1 fruit fly cellular context compared by ENCODE assay signal in genomic region chrX:1234817-1235617, dm6.
TF ChIP-seq lines count a peak whose summit lies in the region.

No protein-coding gene starts in this region.

TF ChIP-seq in whole organism, embryonic, 481 proteins besides CTCF, POLR2A, EP300 and RAD21 (continued from another document and continues in another):
- TF ChIP-seq CG10654 (GFP tag; optimal IDR thresholded peaks at IDR 0.05; lab: Kevin White, UChicago) = peak; percentile 57
- TF ChIP-seq Sin3A (optimal IDR thresholded peaks at IDR 0.05; lab: Kevin White, UChicago) = no peak
- peak; percentile 83 for TF ChIP-seq CG9727 (GFP tag; optimal IDR thresholded peaks at IDR 0.05; lab: Kevin White, UChicago)
- peak; percentile 48 for TF ChIP-seq run (tag; optimal IDR thresholded peaks at IDR 0.05; lab: Kevin White, UChicago)
- no peak for TF ChIP-seq dimm (GFP tag; IDR thresholded peaks at IDR 0.05; lab: Robert Waterston, UW)
- TF ChIP-seq tio (GFP tag; optimal IDR thresholded peaks at IDR 0.05; lab: Kevin White, UChicago) = peak; percentile 51
- TF ChIP-seq CG17912 (GFP tag; optimal IDR thresholded peaks at IDR 0.05; lab: Kevin White, UChicago) = no peak
- no peak for TF ChIP-seq ac (GFP tag; optimal IDR thresholded peaks at IDR 0.05; lab: Kevin White, UChicago)
- TF ChIP-seq CG6689 (GFP tag; IDR thresholded peaks at IDR 0.05; lab: Robert Waterston, UW) = peak; percentile 82
- no peak for TF ChIP-seq abd-A (tag; optimal IDR thresholded peaks at IDR 0.05; lab: Kevin White, UChicago)
- peak; percentile 71 for TF ChIP-seq CG11398 (GFP tag; optimal IDR thresholded peaks at IDR 0.05; lab: Kevin White, UChicago)
- TF ChIP-seq CG11247 (GFP tag; IDR thresholded peaks at IDR 0.05; lab: Robert Waterston, UW) = peak; percentile 76
- peak; percentile 81 for TF ChIP-seq CG17359 (tag; optimal IDR thresholded peaks at IDR 0.05; lab: Kevin White, UChicago)
- peak; percentile 56 for TF ChIP-seq Bdp1 (GFP tag; optimal IDR thresholded peaks at IDR 0.05; lab: Kevin White, UChicago)
- peak; percentile 4 for TF ChIP-seq Bteb2 (GFP tag; optimal IDR thresholded peaks at IDR 0.05; lab: Kevin White, UChicago)
- TF ChIP-seq CG2875 (GFP tag; optimal IDR thresholded peaks at IDR 0.05; lab: Kevin White, UChicago) = peak; percentile 55
- TF ChIP-seq PHDP (tag; optimal IDR thresholded peaks at IDR 0.05; lab: Kevin White, UChicago) = peak; percentile 85
- peak; percentile 43 for TF ChIP-seq CG12942 (GFP tag; optimal IDR thresholded peaks at IDR 0.05; lab: Kevin White, UChicago)
- peak; percentile 64; the same call in 1 of the 3 replicates for TF ChIP-seq jigr1 (GFP tag; IDR thresholded peaks at IDR 0.05; lab: Robert Waterston, UW)
- peak; percentile 71 for TF ChIP-seq NFAT (GFP tag; IDR thresholded peaks at IDR 0.05; lab: Robert Waterston, UW)
- TF ChIP-seq hth (optimal IDR thresholded peaks at IDR 0.05; lab: Kevin White, UChicago) = no peak
- TF ChIP-seq CG17186 (GFP tag; optimal IDR thresholded peaks at IDR 0.05; lab: Kevin White, UChicago) = peak; percentile 26
- TF ChIP-seq aop (GFP tag; IDR thresholded peaks at IDR 0.05; lab: Robert Waterston, UW) = peak; percentile 72; the same call in 1 of the 2 replicates
- TF ChIP-seq CG2116 (GFP tag; optimal IDR thresholded peaks at IDR 0.05; lab: Kevin White, UChicago) = no peak
- 0 out of 2 replicates have a peak, but pooled peaks have one; percentile 28 for TF ChIP-seq wdn (GFP tag; IDR thresholded peaks at IDR 0.05; lab: Robert Waterston, UW)
- TF ChIP-seq CG34376 (GFP tag; optimal IDR thresholded peaks at IDR 0.05; lab: Kevin White, UChicago) = no peak
- peak; percentile 68 for TF ChIP-seq trem (tag; optimal IDR thresholded peaks at IDR 0.05; lab: Kevin White, UChicago)
- TF ChIP-seq tgo (GFP tag; IDR thresholded peaks at IDR 0.05; lab: Robert Waterston, UW) = peak; percentile 77
- TF ChIP-seq Oaz (GFP tag; IDR thresholded peaks at IDR 0.05; lab: Robert Waterston, UW) = peak; percentile 75
- TF ChIP-seq MTF-1 (GFP tag; optimal IDR thresholded peaks at IDR 0.05; lab: Kevin White, UChicago; ENCODE audit: borderline replicate concordance) = peak; percentile 47
- peak; percentile 81 for TF ChIP-seq CG10366 (GFP tag; IDR thresholded peaks at IDR 0.05; lab: Robert Waterston, UW)
- peak; percentile 60 for TF ChIP-seq vfl (GFP tag; optimal IDR thresholded peaks at IDR 0.05; lab: Kevin White, UChicago)
- peak; percentile 60 for TF ChIP-seq Six4 (GFP tag; optimal IDR thresholded peaks at IDR 0.05; lab: Kevin White, UChicago)
- peak; percentile 80 for TF ChIP-seq CG18476 (GFP tag; optimal IDR thresholded peaks at IDR 0.05; lab: Kevin White, UChicago)
- TF ChIP-seq CG2129 (GFP tag; IDR thresholded peaks at IDR 0.05; lab: Robert Waterston, UW; ENCODE audit: partially characterized antibody) = peak; percentile 50
- peak; percentile 67 for TF ChIP-seq CG17568 (GFP tag; optimal IDR thresholded peaks at IDR 0.05; lab: Kevin White, UChicago)
- peak; percentile 83 for TF ChIP-seq Ssrp (tag; optimal IDR thresholded peaks at IDR 0.05; lab: Kevin White, UChicago)
- TF ChIP-seq jing (GFP tag; optimal IDR thresholded peaks at IDR 0.05; lab: Kevin White, UChicago) = peak; percentile 69
- TF ChIP-seq CG12155 (GFP tag; optimal IDR thresholded peaks at IDR 0.05; lab: Kevin White, UChicago) = peak; percentile 50
- peak; percentile 13 for TF ChIP-seq CG6765 (GFP tag; optimal IDR thresholded peaks at IDR 0.05; lab: Kevin White, UChicago)
- peak in 1 of 2 experiments; percentile 69 for TF ChIP-seq Eip74EF (GFP tag; optimal IDR thresholded peaks at IDR 0.05; lab: Kevin White, UChicago)
- peak; percentile 61 for TF ChIP-seq CG3281 (GFP tag; optimal IDR thresholded peaks at IDR 0.05; lab: Kevin White, UChicago)
- TF ChIP-seq Oli (tag; optimal IDR thresholded peaks at IDR 0.05; lab: Kevin White, UChicago) = peak; percentile 85
- TF ChIP-seq gfzf (GFP tag; optimal IDR thresholded peaks at IDR 0.05; lab: Kevin White, UChicago) = no peak
- peak; percentile 79 for TF ChIP-seq CG10267 (tag; optimal IDR thresholded peaks at IDR 0.05; lab: Kevin White, UChicago)
- peak; percentile 46; the same call in 1 of the 2 replicates for TF ChIP-seq MBD-R2 (GFP tag; IDR thresholded peaks at IDR 0.05; lab: Robert Waterston, UW)
- TF ChIP-seq CG6654 (GFP tag; optimal IDR thresholded peaks at IDR 0.05; lab: Kevin White, UChicago) = peak; percentile 68
- TF ChIP-seq stc (GFP tag; IDR thresholded peaks at IDR 0.05; lab: Robert Waterston, UW) = peak; percentile 73
- TF ChIP-seq zf30C (GFP tag; optimal IDR thresholded peaks at IDR 0.05; lab: Kevin White, UChicago) = no peak
- peak; percentile 80 for TF ChIP-seq ara (GFP tag; IDR thresholded peaks at IDR 0.05; lab: Robert Waterston, UW)
- peak; percentile 73 for TF ChIP-seq B-H1 (GFP tag; IDR thresholded peaks at IDR 0.05; lab: Robert Waterston, UW)
- TF ChIP-seq ewg (GFP tag; optimal IDR thresholded peaks at IDR 0.05; lab: Kevin White, UChicago) = peak; percentile 88
- TF ChIP-seq Asciz (GFP tag; optimal IDR thresholded peaks at IDR 0.05; lab: Kevin White, UChicago) = peak; percentile 68
- peak; percentile 53 for TF ChIP-seq en (GFP tag; optimal IDR thresholded peaks at IDR 0.05; lab: Kevin White, UChicago)
- TF ChIP-seq gro (GFP tag; optimal IDR thresholded peaks at IDR 0.05; lab: Kevin White, UChicago) = peak; percentile 48
- peak; percentile 71 for TF ChIP-seq tx (GFP tag; optimal IDR thresholded peaks at IDR 0.05; lab: Kevin White, UChicago)
- peak; percentile 34 for TF ChIP-seq emc (GFP tag; optimal IDR thresholded peaks at IDR 0.05; lab: Kevin White, UChicago)
- peak in 1 of 2 experiments; percentile 38 for TF ChIP-seq crp (GFP tag; optimal IDR thresholded peaks at IDR 0.05; lab: Kevin White, UChicago)
- TF ChIP-seq gce (GFP tag; IDR thresholded peaks at IDR 0.05; lab: Robert Waterston, UW) = peak; percentile 75; the same call in 2 of the 3 replicates
- TF ChIP-seq CG9932 (GFP tag; IDR thresholded peaks at IDR 0.05; lab: Robert Waterston, UW) = peak; percentile 62
- no peak for TF ChIP-seq zen2 (GFP tag; IDR thresholded peaks at IDR 0.05; lab: Robert Waterston, UW; ENCODE audit: partially characterized antibody)
- peak; percentile 82 for TF ChIP-seq psq (GFP tag; optimal IDR thresholded peaks at IDR 0.05; lab: Kevin White, UChicago)
- TF ChIP-seq croc (GFP tag; conservative IDR thresholded peaks at IDR 0.05; lab: Robert Waterston, UW) = peak; percentile 68
- peak; percentile 82 for TF ChIP-seq CG17361 (GFP tag; IDR thresholded peaks at IDR 0.05; lab: Robert Waterston, UW)
- peak; percentile 47; the same call in 1 of the 2 replicates for TF ChIP-seq Ravus (GFP tag; IDR thresholded peaks at IDR 0.05; lab: Robert Waterston, UW)
- TF ChIP-seq Drgx (GFP tag; IDR thresholded peaks at IDR 0.05; lab: Robert Waterston, UW) = peak; percentile 87
- TF ChIP-seq grau (tag; optimal IDR thresholded peaks at IDR 0.05; lab: Kevin White, UChicago) = peak; percentile 84
- no peak for TF ChIP-seq Bgb (GFP tag; IDR thresholded peaks at IDR 0.05; lab: Robert Waterston, UW; ENCODE audit: partially characterized antibody)
- peak; percentile 74 for TF ChIP-seq Mrtf (GFP tag; IDR thresholded peaks at IDR 0.05; lab: Robert Waterston, UW)
- peak; percentile 75 for TF ChIP-seq Dad (GFP tag; optimal IDR thresholded peaks at IDR 0.05; lab: Kevin White, UChicago)
- peak; percentile 77 for TF ChIP-seq CG8765 (GFP tag; IDR thresholded peaks at IDR 0.05; lab: Robert Waterston, UW)
- no peak for TF ChIP-seq CG7963 (GFP tag; IDR thresholded peaks at IDR 0.05; lab: Robert Waterston, UW; ENCODE audit: partially characterized antibody)
- peak; percentile 82 for TF ChIP-seq ase (GFP tag; IDR thresholded peaks at IDR 0.05; lab: Robert Waterston, UW)
- TF ChIP-seq Ets97D (GFP tag; optimal IDR thresholded peaks at IDR 0.05; lab: Kevin White, UChicago) = peak; percentile 8
- TF ChIP-seq Doc2 (GFP tag; IDR thresholded peaks at IDR 0.05; lab: Robert Waterston, UW) = 0 out of 2 replicates have a peak, but pooled peaks have one; percentile 46
- TF ChIP-seq gem (tag; optimal IDR thresholded peaks at IDR 0.05; lab: Kevin White, UChicago) = peak; percentile 89
- TF ChIP-seq Abd-B (GFP tag; optimal IDR thresholded peaks at IDR 0.05; lab: Kevin White, UChicago) = peak; percentile 75
- 0 out of 4 replicates have a peak, but pooled peaks have one; percentile 55 for TF ChIP-seq chinmo (GFP tag; IDR thresholded peaks at IDR 0.05; lab: Robert Waterston, UW; ENCODE audit: partially characterized antibody)
- no peak for TF ChIP-seq lov (optimal IDR thresholded peaks at IDR 0.05; lab: Kevin White, UChicago)
- TF ChIP-seq lov (GFP tag; IDR thresholded peaks at IDR 0.05; lab: Robert Waterston, UW) = peak; percentile 85
- peak; percentile 67 for TF ChIP-seq Chrac-16 (GFP tag; optimal IDR thresholded peaks at IDR 0.05; lab: Kevin White, UChicago)
- peak; percentile 30 for TF ChIP-seq TFAM (GFP tag; optimal IDR thresholded peaks at IDR 0.05; lab: Kevin White, UChicago)
- peak; percentile 45 for TF ChIP-seq Max (GFP tag; optimal IDR thresholded peaks at IDR 0.05; lab: Kevin White, UChicago)
- TF ChIP-seq CG7839 (tag; optimal IDR thresholded peaks at IDR 0.05; lab: Kevin White, UChicago) = peak; percentile 86
- TF ChIP-seq sqz (GFP tag; optimal IDR thresholded peaks at IDR 0.05; lab: Kevin White, UChicago) = no peak
- TF ChIP-seq Sry-β (GFP tag; optimal IDR thresholded peaks at IDR 0.05; lab: Kevin White, UChicago) = peak; percentile 1
- TF ChIP-seq HmgZ (tag; optimal IDR thresholded peaks at IDR 0.05; lab: Kevin White, UChicago) = peak; percentile 77
- TF ChIP-seq Taf1 (GFP tag; IDR thresholded peaks at IDR 0.05; lab: Robert Waterston, UW) = peak; percentile 62; the same call in 1 of the 2 replicates
- TF ChIP-seq maf-S (GFP tag; optimal IDR thresholded peaks at IDR 0.05; lab: Kevin White, UChicago) = peak; percentile 34
- peak; percentile 67 for TF ChIP-seq al (GFP tag; IDR thresholded peaks at IDR 0.05; lab: Robert Waterston, UW)
- TF ChIP-seq Hey (tag; optimal IDR thresholded peaks at IDR 0.05; lab: Kevin White, UChicago) = no peak
- TF ChIP-seq kah (GFP tag; optimal IDR thresholded peaks at IDR 0.05; lab: Kevin White, UChicago) = no peak
- TF ChIP-seq CG13123 (GFP tag; optimal IDR thresholded peaks at IDR 0.05; lab: Kevin White, UChicago) = peak; percentile 22
- peak; percentile 62 for TF ChIP-seq Nf-YC (tag; optimal IDR thresholded peaks at IDR 0.05; lab: Kevin White, UChicago)
- peak; percentile 87 for TF ChIP-seq dysf (GFP tag; IDR thresholded peaks at IDR 0.05; lab: Robert Waterston, UW)
- TF ChIP-seq danr (GFP tag; IDR thresholded peaks at IDR 0.05; lab: Robert Waterston, UW) = peak; percentile 61; the same call in 1 of the 2 replicates
- TF ChIP-seq CG10565 (GFP tag; optimal IDR thresholded peaks at IDR 0.05; lab: Kevin White, UChicago) = peak; percentile 41
- TF ChIP-seq CG31441 (GFP tag; IDR thresholded peaks at IDR 0.05; lab: Robert Waterston, UW) = peak; percentile 88
- TF ChIP-seq knrl (GFP tag; IDR thresholded peaks at IDR 0.05; lab: Robert Waterston, UW; ENCODE audit: partially characterized antibody) = no peak
- peak; percentile 56 for TF ChIP-seq CG17385 (GFP tag; optimal IDR thresholded peaks at IDR 0.05; lab: Kevin White, UChicago)
- peak; percentile 37 for TF ChIP-seq disco-r (GFP tag; optimal IDR thresholded peaks at IDR 0.05; lab: Kevin White, UChicago)
- peak; percentile 74 for TF ChIP-seq bab2 (GFP tag; optimal IDR thresholded peaks at IDR 0.05; lab: Kevin White, UChicago)
- TF ChIP-seq otp (GFP tag; IDR thresholded peaks at IDR 0.05; lab: Robert Waterston, UW) = peak; percentile 77
- TF ChIP-seq CG10321 (GFP tag; IDR thresholded peaks at IDR 0.05; lab: Robert Waterston, UW) = 0 out of 2 replicates have a peak, but pooled peaks have one; percentile 48
- TF ChIP-seq Atf6 (GFP tag; IDR thresholded peaks at IDR 0.05; lab: Robert Waterston, UW) = peak; percentile 81
- TF ChIP-seq row (GFP tag; IDR thresholded peaks at IDR 0.05; lab: Robert Waterston, UW) = peak; percentile 97
- peak; percentile 55 for TF ChIP-seq CG10543 (GFP tag; optimal IDR thresholded peaks at IDR 0.05; lab: Kevin White, UChicago)
- TF ChIP-seq sr (GFP tag; IDR thresholded peaks at IDR 0.05; lab: Robert Waterston, UW) = peak; percentile 67; the same call in 2 of the 3 replicates
- TF ChIP-seq CG4328 (GFP tag; optimal IDR thresholded peaks at IDR 0.05; lab: Kevin White, UChicago) = peak; percentile 65
- TF ChIP-seq sd (tag; optimal IDR thresholded peaks at IDR 0.05; lab: Kevin White, UChicago) = peak; percentile 10
- TF ChIP-seq CG8359 (GFP tag; optimal IDR thresholded peaks at IDR 0.05; lab: Kevin White, UChicago; ENCODE audit: borderline replicate concordance) = peak; percentile 59
- TF ChIP-seq Doc3 (GFP tag; IDR thresholded peaks at IDR 0.05; lab: Robert Waterston, UW; ENCODE audit: partially characterized antibody) = no peak
- TF ChIP-seq Blimp-1 (GFP tag; optimal IDR thresholded peaks at IDR 0.05; lab: Kevin White, UChicago) = peak; percentile 80
- TF ChIP-seq CG10979 (tag; optimal IDR thresholded peaks at IDR 0.05; lab: Kevin White, UChicago) = peak; percentile 84
- peak; percentile 31 for TF ChIP-seq exex (tag; optimal IDR thresholded peaks at IDR 0.05; lab: Kevin White, UChicago)
- TF ChIP-seq CG11560 (tag; IDR thresholded peaks at IDR 0.05; lab: Robert Waterston, UW) = peak; percentile 49; the same call in 2 of the 3 replicates
- peak; percentile 58 for TF ChIP-seq CG8944 (GFP tag; optimal IDR thresholded peaks at IDR 0.05; lab: Kevin White, UChicago)
- peak; percentile 71 for TF ChIP-seq chn (GFP tag; optimal IDR thresholded peaks at IDR 0.05; lab: Kevin White, UChicago)
- peak; percentile 35 for TF ChIP-seq lbe (GFP tag; optimal IDR thresholded peaks at IDR 0.05; lab: Kevin White, UChicago)
- TF ChIP-seq CG13424 (tag; optimal IDR thresholded peaks at IDR 0.05; lab: Kevin White, UChicago) = peak; percentile 83
- no peak for TF ChIP-seq ERR (GFP tag; optimal IDR thresholded peaks at IDR 0.05; lab: Kevin White, UChicago)
- TF ChIP-seq CG14965 (GFP tag; optimal IDR thresholded peaks at IDR 0.05; lab: Kevin White, UChicago; ENCODE audit: borderline replicate concordance) = peak; percentile 4
- peak; percentile 97 for TF ChIP-seq Med (GFP tag; lab: Kevin White, UChicago)
- peak; percentile 85 for TF ChIP-seq CG2678 (tag; optimal IDR thresholded peaks at IDR 0.05; lab: Kevin White, UChicago)
- TF ChIP-seq sisA (GFP tag; IDR thresholded peaks at IDR 0.05; lab: Robert Waterston, UW) = peak; percentile 81
- TF ChIP-seq cas (GFP tag; IDR thresholded peaks at IDR 0.05; lab: Robert Waterston, UW) = 0 out of 2 replicates have a peak, but pooled peaks have one; percentile 39
- no peak for TF ChIP-seq eve (GFP tag; optimal IDR thresholded peaks at IDR 0.05; lab: Kevin White, UChicago)
- TF ChIP-seq H15 (GFP tag; IDR thresholded peaks at IDR 0.05; lab: Robert Waterston, UW) = peak; percentile 71; the same call in 2 of the 3 replicates
